Fruit fly (Drosophila melanogaster): ENCODE measurements around the gene CG31668.

CG31668 gene

DNA sequence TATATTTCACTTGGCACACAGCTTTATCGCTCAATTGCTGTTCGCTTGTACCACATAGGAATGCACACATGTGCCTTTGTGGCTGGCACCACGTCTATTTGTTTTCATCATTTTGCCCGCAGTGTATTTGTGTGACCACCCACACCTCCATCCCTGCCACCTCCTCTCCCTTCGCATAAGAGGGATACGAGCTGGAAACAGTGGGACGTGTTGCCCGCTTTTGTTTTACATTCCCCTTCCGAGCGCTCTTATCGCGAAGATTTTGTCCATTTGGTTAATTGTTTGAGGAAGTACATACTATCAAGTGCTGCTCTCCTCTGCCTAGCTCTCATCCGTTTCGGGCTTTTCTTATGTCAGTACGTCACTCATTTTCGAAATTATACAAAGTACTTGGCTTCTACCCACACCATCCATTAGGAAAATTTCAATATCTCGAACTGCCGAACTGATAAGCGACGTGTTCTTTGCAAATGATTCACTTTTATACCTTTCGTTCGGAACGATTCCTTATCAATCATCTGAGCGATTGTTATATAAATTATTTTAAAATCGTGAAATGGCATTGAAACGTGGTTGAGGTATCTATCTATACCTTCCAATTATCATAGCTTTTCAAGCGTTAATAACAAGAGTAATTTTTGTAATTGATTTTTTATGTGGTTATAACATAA, 22.3 kb upstream of the CG31668 start (continued):
- TF ChIP-seq zfh1 (GFP tag; IDR thresholded peaks at IDR 0.05) (0 out of 3 replicates have a peak, but pooled peaks have one; percentile 14), Fer3 (tag; optimal IDR thresholded peaks at IDR 0.05) (no peak), CG2678 (tag; optimal IDR thresholded peaks at IDR 0.05) (no peak), Mrtf (GFP tag; IDR thresholded peaks at IDR 0.05) (0 out of 3 replicates have a peak, but pooled peaks have one; percentile 26), CG15479 (GFP tag; optimal IDR thresholded peaks at IDR 0.05) (peak; percentile 30), C15 (GFP tag; IDR thresholded peaks at IDR 0.05) (no peak), dm (GFP tag; optimal IDR thresholded peaks at IDR 0.05) (no peak), CG4707 (GFP tag; optimal IDR thresholded peaks at IDR 0.05) (peak; percentile 16), exex (tag; optimal IDR thresholded peaks at IDR 0.05) (peak; percentile 94), kay (GFP tag; optimal IDR thresholded peaks at IDR 0.05) (no peak), odd (GFP tag; optimal IDR thresholded peaks at IDR 0.05) (no peak), CG6813 (GFP tag; optimal IDR thresholded peaks at IDR 0.05) (no peak), dan (GFP tag; IDR thresholded peaks at IDR 0.05) (no peak), CG14710 (tag; optimal IDR thresholded peaks at IDR 0.05) (no peak), grn (GFP tag; optimal IDR thresholded peaks at IDR 0.05) (peak; percentile 71), HLH4C (GFP tag; IDR thresholded peaks at IDR 0.05; ENCODE audit: partially characterized antibody) (0 out of 3 replicates have a peak, but pooled peaks have one; percentile 16), Drgx (GFP tag; IDR thresholded peaks at IDR 0.05) (0 out of 2 replicates have a peak, but pooled peaks have one; percentile 23), CG17186 (GFP tag; optimal IDR thresholded peaks at IDR 0.05) (no peak), row (GFP tag; IDR thresholded peaks at IDR 0.05) (no peak), NK7.1 (GFP tag; optimal IDR thresholded peaks at IDR 0.05) (no peak), sr (GFP tag; IDR thresholded peaks at IDR 0.05) (peak; percentile 60; the same call in 2 of the 3 replicates), Hmr (GFP tag; optimal IDR thresholded peaks at IDR 0.05) (no peak), Med (GFP tag) (peak; percentile 74), Spps (tag; optimal IDR thresholded peaks at IDR 0.05) (no peak), fd96Cb (tag; optimal IDR thresholded peaks at IDR 0.05) (no peak), crol (GFP tag; IDR thresholded peaks at IDR 0.05) (peak; percentile 87), CG17568 (GFP tag; optimal IDR thresholded peaks at IDR 0.05) (no peak), CoRest (tag; optimal IDR thresholded peaks at IDR 0.05) (no peak), chn (GFP tag; optimal IDR thresholded peaks at IDR 0.05) (no peak), corto (GFP tag; optimal IDR thresholded peaks at IDR 0.05) (peak; percentile 9), tap (tag; optimal IDR thresholded peaks at IDR 0.05) (no peak), CG2129 (GFP tag; IDR thresholded peaks at IDR 0.05; ENCODE audit: partially characterized antibody) (no peak), pzg (GFP tag; optimal IDR thresholded peaks at IDR 0.05) (no peak), Taf1 (GFP tag; IDR thresholded peaks at IDR 0.05) (no peak), CrebB (tag; optimal IDR thresholded peaks at IDR 0.05) (no peak), bowl (GFP tag; IDR thresholded peaks at IDR 0.05) (no peak), sna (GFP tag; IDR thresholded peaks at IDR 0.05; ENCODE audit: partially characterized antibody) (no peak), CG34376 (GFP tag; optimal IDR thresholded peaks at IDR 0.05) (peak; percentile 38), Dbx (GFP tag; IDR thresholded peaks at IDR 0.05) (0 out of 3 replicates have a peak, but pooled peaks have one; percentile 22), CG9437 (GFP tag; optimal IDR thresholded peaks at IDR 0.05) (no peak), MTF-1 (GFP tag; optimal IDR thresholded peaks at IDR 0.05; ENCODE audit: borderline replicate concordance) (no peak), aop (GFP tag; IDR thresholded peaks at IDR 0.05) (no peak), CG2199 (GFP tag; IDR thresholded peaks at IDR 0.05) (peak; percentile 32; the same call in 1 of the 3 replicates), ham (GFP tag; IDR thresholded peaks at IDR 0.05) (no peak), CG8290 (GFP tag; optimal IDR thresholded peaks at IDR 0.05) (no peak), CG8290 (tag; optimal IDR thresholded peaks at IDR 0.05) (peak in 1 of 2 experiments; percentile 37), sens (GFP tag) (peak; percentile 52), CG9876 (GFP tag; optimal IDR thresholded peaks at IDR 0.05) (no peak), Usf (GFP tag; optimal IDR thresholded peaks at IDR 0.05) (no peak), mirr (GFP tag; optimal IDR thresholded peaks at IDR 0.05) (peak; percentile 57)
